Comparison of ENCODE assay signal across 1 fruit fly cellular context in the genomic region with DNA sequence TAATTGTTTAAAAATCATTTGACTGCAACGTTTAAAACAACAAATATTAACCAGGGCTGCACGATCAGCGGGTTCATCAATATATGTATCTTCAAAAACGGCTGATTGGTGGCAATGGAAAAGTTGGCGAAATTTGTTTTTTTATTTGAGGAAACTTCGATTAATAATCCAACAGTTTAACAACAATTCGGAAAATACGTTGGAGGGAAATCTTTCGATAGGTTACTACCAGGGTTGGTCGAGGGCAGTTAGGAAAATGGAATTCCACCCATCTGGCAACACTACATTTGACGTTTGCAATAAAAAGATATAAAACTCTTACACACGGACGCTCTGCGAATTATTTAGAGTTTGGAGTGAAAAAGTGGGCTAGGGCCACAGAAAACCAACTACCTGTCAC.
TF ChIP-seq lines count a peak whose summit lies in the region.

A gene (minus strand): TSS at position 217 of the 400 bp plus-strand sequence.
A gene (plus strand): TSS at position 275 of the 400 bp plus-strand sequence.

TF ChIP-seq in whole organism, embryonic, 481 proteins besides CTCF, POLR2A, EP300 and RAD21 (continued from another document):
- TF ChIP-seq vfl (GFP tag; optimal IDR thresholded peaks at IDR 0.05; lab: Kevin White, UChicago) (peak; percentile 12), schlank (tag; optimal IDR thresholded peaks at IDR 0.05; lab: Kevin White, UChicago) (no peak), Chrac-16 (GFP tag; optimal IDR thresholded peaks at IDR 0.05; lab: Kevin White, UChicago) (peak; percentile 70), dpn (GFP tag; optimal IDR thresholded peaks at IDR 0.05; lab: Kevin White, UChicago) (peak; percentile 60 to 61), NfI (GFP tag; optimal IDR thresholded peaks at IDR 0.05; lab: Kevin White, UChicago) (peak; percentile 52), tll (GFP tag; optimal IDR thresholded peaks at IDR 0.05; lab: Kevin White, UChicago) (peak in 1 of 2 experiments; percentile 58), pita (GFP tag; optimal IDR thresholded peaks at IDR 0.05; lab: Kevin White, UChicago) (no peak)
